Worm (Caenorhabditis elegans) whole organism, L3 larva: ENCODE measurements around the gene hot-2.

Experiments used
- ceh-82 ChIP-seq: fragments of 150-350 bp; optimal IDR thresholded peaks from 2 replicates; lab custom pipeline; 2014; ENCODE audit warnings: missing biosample characterization, missing genetic modification characterization
- daf-12 ChIP-seq: fragments of 150-350 bp; optimal IDR thresholded peaks from 2 replicates; lab custom pipeline; 2014; ENCODE audit warnings: missing biosample characterization, missing genetic modification reagents, missing genetic modification characterization
- egl-27 ChIP-seq: sonication (generic microtip); optimal IDR thresholded peaks from 4 replicates; lab custom pipeline; 2017; ENCODE audit warnings: missing biosample characterization, missing genetic modification reagents, missing genetic modification characterization
- elt-1 ChIP-seq: fragments of 150-350 bp; optimal IDR thresholded peaks from 2 replicates; lab custom pipeline; 2014; ENCODE audit warnings: missing biosample characterization, missing genetic modification characterization
- fos-1 ChIP-seq: fragments of 150-350 bp; optimal IDR thresholded peaks from 2 replicates; lab custom pipeline; 2014; ENCODE audit warnings: missing biosample characterization, missing genetic modification characterization
- mdl-1 ChIP-seq: fragments of 150-350 bp; optimal IDR thresholded peaks from 2 replicates; lab custom pipeline; 2014; ENCODE audit warnings: missing biosample characterization, missing genetic modification characterization
- mml-1 ChIP-seq: fragments of 150-350 bp; sonication (generic microtip); optimal IDR thresholded peaks from 3 replicates; lab custom pipeline; 2014; ENCODE audit warnings: missing biosample characterization, missing genetic modification characterization
- nhr-237 ChIP-seq: fragments of 150-350 bp; optimal IDR thresholded peaks from 2 replicates; lab custom pipeline; 2014; ENCODE audit warnings: missing biosample characterization, missing genetic modification characterization
- nhr-28 ChIP-seq: fragments of 150-350 bp; optimal IDR thresholded peaks from 2 replicates; lab custom pipeline; 2014; ENCODE audit warnings: missing biosample characterization, missing genetic modification characterization
- nhr-43 ChIP-seq: sonication (generic microtip); optimal IDR thresholded peaks from 2 replicates; lab custom pipeline; 2016; ENCODE audit warnings: mild to moderate bottlenecking, missing genetic modification characterization, missing compliant biosample characterization; ENCODE audit not compliant: poor library complexity, severe bottlenecking
- sea-2 ChIP-seq: fragments of 150-350 bp; sonication (generic microtip); optimal IDR thresholded peaks from 4 replicates; lab custom pipeline; 2014; ENCODE audit warnings: missing biosample characterization, missing genetic modification reagents, missing genetic modification characterization
- snpc-4 ChIP-seq: fragments of 150-350 bp; optimal IDR thresholded peaks from 2 replicates; lab custom pipeline; 2014; ENCODE audit warnings: missing biosample characterization, missing genetic modification characterization
- unc-62 ChIP-seq: fragments of 150-350 bp; sonication (generic microtip); optimal IDR thresholded peaks from 4 replicates; lab custom pipeline; 2014; ENCODE audit warnings: missing biosample characterization, missing genetic modification reagents, missing genetic modification characterization

ce11 chrV:19201190-19201589 is 26.6 kb downstream of the hot-2 start:
- TF ChIP-seq nhr-237 (tag; lab: Kevin White, UChicago) (no peak), snpc-4 (tag; lab: Kevin White, UChicago) (no peak), unc-62 (GFP tag; lab: Kevin White, UChicago) (no peak), egl-27 (no peak), mml-1 (tag; lab: Kevin White, UChicago) (no peak), sea-2 (GFP tag; lab: Kevin White, UChicago) (no peak), nhr-43 (no peak), elt-1 (tag; lab: Kevin White, UChicago) (no peak), ceh-82 (tag; lab: Kevin White, UChicago) (no peak), mdl-1 (tag; lab: Kevin White, UChicago) (no peak), nhr-28 (tag; lab: Kevin White, UChicago) (no peak), fos-1 (tag; lab: Kevin White, UChicago) (no peak), daf-12 (tag; lab: Kevin White, UChicago) (no peak)
